Fruit fly (Drosophila melanogaster): ENCODE measurements around the gene CG7573.

DNA sequence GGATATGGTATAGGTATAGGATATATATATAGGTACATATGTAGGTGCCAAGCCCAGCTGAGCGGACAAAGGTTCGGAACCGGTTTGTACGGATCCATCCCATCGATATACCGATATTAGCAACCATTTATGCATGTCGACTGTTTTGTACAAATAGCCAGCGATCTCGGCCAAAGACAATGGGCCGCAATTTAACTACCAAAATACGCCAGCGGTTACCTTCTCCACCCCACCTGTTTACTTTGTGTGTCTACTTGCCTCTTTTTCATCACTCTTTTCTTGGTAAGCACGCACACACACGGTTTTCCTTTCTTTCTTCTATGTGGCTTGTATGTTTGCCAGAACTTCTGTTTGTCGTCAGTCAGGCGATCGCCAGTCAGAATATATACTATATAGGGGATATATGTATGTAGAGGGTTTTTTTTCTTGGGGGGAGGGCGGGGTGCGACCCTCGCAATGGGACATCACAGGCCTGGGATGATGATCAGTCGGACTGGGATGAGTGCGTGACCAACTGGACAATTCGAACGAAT lies 31.1 kb downstream of the CG7573 start:
- TF ChIP-seq woc (GFP tag; optimal IDR thresholded peaks at IDR 0.05) = no peak
- no peak for TF ChIP-seq rgr (GFP tag; optimal IDR thresholded peaks at IDR 0.05)
- TF ChIP-seq psq (GFP tag; optimal IDR thresholded peaks at IDR 0.05) = no peak
- no peak for TF ChIP-seq CG32264 (GFP tag; optimal IDR thresholded peaks at IDR 0.05)
- no peak for TF ChIP-seq pan (optimal IDR thresholded peaks at IDR 0.05)
- TF ChIP-seq h (GFP tag; optimal IDR thresholded peaks at IDR 0.05) = no peak
- no peak for TF ChIP-seq Myc (optimal IDR thresholded peaks at IDR 0.05)
- TF ChIP-seq dsf (GFP tag; optimal IDR thresholded peaks at IDR 0.05; ENCODE audit: borderline replicate concordance) = no peak
- TF ChIP-seq fru (GFP tag; optimal IDR thresholded peaks at IDR 0.05) = no peak
- TF ChIP-seq lola (GFP tag; optimal IDR thresholded peaks at IDR 0.05) = no peak
- TF ChIP-seq Hnf4 (GFP tag; optimal IDR thresholded peaks at IDR 0.05) = no peak
- no peak for TF ChIP-seq usp (GFP tag; optimal IDR thresholded peaks at IDR 0.05)
- no peak for TF ChIP-seq Vsx2 (GFP tag; optimal IDR thresholded peaks at IDR 0.05; ENCODE audit: partially characterized antibody)
- TF ChIP-seq Dfd (GFP tag; optimal IDR thresholded peaks at IDR 0.05) = no peak
